Worm (Caenorhabditis elegans): ENCODE data around the gene T24E12.11.

- TF ChIP-seq elt-3 (tag; optimal IDR thresholded peaks at IDR 0.05), result no peak
- no peak for TF ChIP-seq elt-2 (tag; optimal IDR thresholded peaks at IDR 0.05)
- TF ChIP-seq hpl-2 (GFP tag; optimal IDR thresholded peaks at IDR 0.05), result no peak
- no peak for TF ChIP-seq nhr-90 (tag; optimal IDR thresholded peaks at IDR 0.05; ENCODE audit: poor library complexity)
- TF ChIP-seq zag-1 (tag; optimal IDR thresholded peaks at IDR 0.05), result no peak
- TF ChIP-seq nhr-28 (tag; optimal IDR thresholded peaks at IDR 0.05), result no peak
- TF ChIP-seq unc-62 (GFP tag; optimal IDR thresholded peaks at IDR 0.05), result no peak
- no peak for TF ChIP-seq fkh-10 (GFP tag; optimal IDR thresholded peaks at IDR 0.05)
- no peak for TF ChIP-seq ama-1 (optimal IDR thresholded peaks at IDR 0.05)
- TF ChIP-seq nhr-20 (tag; optimal IDR thresholded peaks at IDR 0.05), result no peak
These were observed 5.9 kb upstream of the T24E12.11 start, which contains the start of gene T24E12.1 for ce11 chrII:3785257-3785656.
